Fruit fly (Drosophila melanogaster): Measurements from ENCODE around the gene 140up.

The 140up gene

dm6 chr3R:14116088-14116487 is 9.3 kb downstream of the 140up start:
- TF ChIP-seq psq (optimal IDR thresholded peaks at IDR 0.05) (no peak), Myc (optimal IDR thresholded peaks at IDR 0.05) (no peak), insv (optimal IDR thresholded peaks at IDR 0.05) (no peak), ttk (optimal IDR thresholded peaks at IDR 0.05) (no peak), Sin3A (optimal IDR thresholded peaks at IDR 0.05) (no peak), h (optimal IDR thresholded peaks at IDR 0.05) (no peak)

dm6 chr3R:14112066-14112465 is 13.3 kb downstream of the 140up start, which contains the start of gene CG14357:
CG14357 (minus strand) TSS chr3R:14112166.
- TF ChIP-seq h (optimal IDR thresholded peaks at IDR 0.05) (no peak), ttk (optimal IDR thresholded peaks at IDR 0.05) (no peak), psq (optimal IDR thresholded peaks at IDR 0.05) (no peak), Myc (optimal IDR thresholded peaks at IDR 0.05) (no peak), Sin3A (optimal IDR thresholded peaks at IDR 0.05) (no peak), insv (optimal IDR thresholded peaks at IDR 0.05) (no peak)

dm6 chr3R:14109145-14109544 is 16.2 kb downstream of the 140up start, which contains the start of gene Or88a:
Or88a (plus strand) TSS chr3R:14109445.
- TF ChIP-seq psq (optimal IDR thresholded peaks at IDR 0.05) (no peak), h (optimal IDR thresholded peaks at IDR 0.05) (no peak), insv (optimal IDR thresholded peaks at IDR 0.05) (no peak), Myc (optimal IDR thresholded peaks at IDR 0.05) (no peak), ttk (optimal IDR thresholded peaks at IDR 0.05) (no peak), Sin3A (optimal IDR thresholded peaks at IDR 0.05) (no peak)

- no peak for TF ChIP-seq psq (optimal IDR thresholded peaks at IDR 0.05)
- no peak for TF ChIP-seq h (optimal IDR thresholded peaks at IDR 0.05)
- no peak for TF ChIP-seq ttk (optimal IDR thresholded peaks at IDR 0.05)
- TF ChIP-seq insv (optimal IDR thresholded peaks at IDR 0.05) = no peak
- TF ChIP-seq Sin3A (optimal IDR thresholded peaks at IDR 0.05) = no peak
- no peak for TF ChIP-seq Myc (optimal IDR thresholded peaks at IDR 0.05)
These were observed 17.0 kb downstream of the 140up start, which contains the start of gene CG12402 for dm6 chr3R:14108158-14108921. CG12402 (minus strand) TSS chr3R:14108321.

- TF ChIP-seq h (optimal IDR thresholded peaks at IDR 0.05) (no peak), Myc (optimal IDR thresholded peaks at IDR 0.05) (no peak), psq (optimal IDR thresholded peaks at IDR 0.05) (no peak)
These were observed 17.8 kb downstream of the 140up start for dm6 chr3R:14107597-14107996.

- no peak for TF ChIP-seq h (optimal IDR thresholded peaks at IDR 0.05)
- no peak for TF ChIP-seq psq (optimal IDR thresholded peaks at IDR 0.05)
- no peak for TF ChIP-seq insv (optimal IDR thresholded peaks at IDR 0.05)
- TF ChIP-seq ttk (optimal IDR thresholded peaks at IDR 0.05) = no peak
- TF ChIP-seq Myc (optimal IDR thresholded peaks at IDR 0.05) = no peak
- TF ChIP-seq Sin3A (optimal IDR thresholded peaks at IDR 0.05) = no peak
These were observed 22.3 kb downstream of the 140up start, which contains the start of gene PK1-R for dm6 chr3R:14103022-14103421. PK1-R (minus strand) TSS chr3R:14103122.

dm6 chr3R:14100962-14101361 is 24.4 kb downstream of the 140up start:
- TF ChIP-seq psq (optimal IDR thresholded peaks at IDR 0.05) (no peak), insv (optimal IDR thresholded peaks at IDR 0.05) (no peak), h (optimal IDR thresholded peaks at IDR 0.05) (no peak), Sin3A (optimal IDR thresholded peaks at IDR 0.05) (no peak), Myc (optimal IDR thresholded peaks at IDR 0.05) (no peak), ttk (optimal IDR thresholded peaks at IDR 0.05) (no peak)

- TF ChIP-seq insv (optimal IDR thresholded peaks at IDR 0.05) (no peak), ttk (optimal IDR thresholded peaks at IDR 0.05) (no peak), Myc (optimal IDR thresholded peaks at IDR 0.05) (no peak), h (optimal IDR thresholded peaks at IDR 0.05) (no peak), Sin3A (optimal IDR thresholded peaks at IDR 0.05) (no peak), psq (optimal IDR thresholded peaks at IDR 0.05) (no peak)
These were observed 26.7 kb downstream of the 140up start for dm6 chr3R:14098527-14099109.

- TF ChIP-seq psq (optimal IDR thresholded peaks at IDR 0.05) = no peak
- TF ChIP-seq ttk (optimal IDR thresholded peaks at IDR 0.05) = no peak
- no peak for TF ChIP-seq Myc (optimal IDR thresholded peaks at IDR 0.05)
- no peak for TF ChIP-seq insv (optimal IDR thresholded peaks at IDR 0.05)
- TF ChIP-seq h (optimal IDR thresholded peaks at IDR 0.05) = no peak
- TF ChIP-seq Sin3A (optimal IDR thresholded peaks at IDR 0.05) = no peak
These were observed 27.4 kb downstream of the 140up start, which contains the start of gene CG9920 for dm6 chr3R:14097980-14098379. CG9920 (minus strand) TSS chr3R:14098080.

- no peak for TF ChIP-seq Myc (optimal IDR thresholded peaks at IDR 0.05)
- no peak for TF ChIP-seq h (optimal IDR thresholded peaks at IDR 0.05)
- TF ChIP-seq psq (optimal IDR thresholded peaks at IDR 0.05) = no peak
- no peak for TF ChIP-seq Sin3A (optimal IDR thresholded peaks at IDR 0.05)
- TF ChIP-seq ttk (optimal IDR thresholded peaks at IDR 0.05) = no peak
- no peak for TF ChIP-seq insv (optimal IDR thresholded peaks at IDR 0.05)
These were observed 28.6 kb downstream of the 140up start, which contains the start of gene CCHa1 for dm6 chr3R:14096792-14097191. CCHa1 (minus strand) TSS chr3R:14096835.

dm6 chr3R:14095916-14096315 is 29.4 kb downstream of the 140up start:
- TF ChIP-seq psq (optimal IDR thresholded peaks at IDR 0.05) = no peak

- TF ChIP-seq Sin3A (optimal IDR thresholded peaks at IDR 0.05) = no peak
- no peak for TF ChIP-seq h (optimal IDR thresholded peaks at IDR 0.05)
- TF ChIP-seq ttk (optimal IDR thresholded peaks at IDR 0.05) = no peak
- no peak for TF ChIP-seq psq (optimal IDR thresholded peaks at IDR 0.05)
- no peak for TF ChIP-seq insv (optimal IDR thresholded peaks at IDR 0.05)
- no peak for TF ChIP-seq Myc (optimal IDR thresholded peaks at IDR 0.05)
These were observed 29.9 kb downstream of the 140up start for dm6 chr3R:14095428-14095827.
